Worm (Caenorhabditis elegans) whole organism, early embryonic: ENCODE results near the gene tag-120.

Source experiments
- ama-1 ChIP-seq: fragments of 150-350 bp; optimal IDR thresholded peaks from 2 replicates; lab custom pipeline; 2014
- ceh-13 ChIP-seq: fragments of 200-800 bp; sonication (Bioruptor generic); optimal IDR thresholded peaks from 2 replicates; lab custom pipeline; 2018; ENCODE audit warnings: mild to moderate bottlenecking, missing genetic modification characterization, missing compliant biosample characterization
- ets-7 ChIP-seq: sonication (generic microtip); optimal IDR thresholded peaks from 2 replicates; lab custom pipeline; 2016; ENCODE audit warnings: missing genotype, missing genetic modification characterization, missing compliant biosample characterization
- scrt-1 ChIP-seq: fragments of 200-800 bp; sonication (Bioruptor generic); IDR thresholded peaks from 2 replicates; pipeline ENCODE4 v1.3.6; 2022; ENCODE audit warnings: missing genetic modification characterization, missing compliant biosample characterization
- tbx-11 ChIP-seq: fragments of 200-800 bp; sonication (Bioruptor generic); IDR thresholded peaks from 2 replicates; pipeline ENCODE4 v1.3.6; 2022; ENCODE audit warnings: missing genetic modification characterization, missing compliant biosample characterization

DNA sequence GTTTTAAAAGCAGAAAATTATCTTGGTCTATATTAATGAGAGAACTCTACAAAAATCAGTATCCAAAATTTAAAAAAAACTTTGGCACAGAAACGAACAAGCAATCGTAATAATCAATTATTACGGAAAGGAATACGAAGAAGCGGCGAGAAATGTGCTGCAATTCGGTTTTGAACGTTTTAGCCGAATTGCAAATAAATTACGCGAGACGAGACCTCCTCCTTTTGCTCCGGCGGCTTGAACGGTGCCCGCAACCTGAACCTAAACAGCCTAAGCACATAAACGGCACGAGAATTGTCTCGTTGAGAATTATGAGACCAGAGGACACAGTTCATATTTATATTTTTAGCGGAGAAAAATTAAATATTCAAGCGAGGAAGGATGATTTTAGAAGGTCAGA, 20.2 kb downstream of the tag-120 start:
- TF ChIP-seq ama-1 (lab: Kevin White, UChicago), result no peak
- TF ChIP-seq ets-7 (tag; lab: Kevin White, UChicago), result no peak
- no peak for TF ChIP-seq tbx-11 (GFP tag; lab: Robert Waterston, UW)
- no peak for TF ChIP-seq ceh-13 (GFP tag; lab: Kevin White, UChicago)
- no peak for TF ChIP-seq scrt-1 (GFP tag; lab: Robert Waterston, UW)
